Worm (Caenorhabditis elegans) whole organism, late embryonic: Measurements from ENCODE around the gene skr-18.

Experiments used
- C08G9.2 ChIP-seq: sonication (generic microtip); optimal IDR thresholded peaks from 2 replicates; lab custom pipeline; 2016; ENCODE audit warnings: mild to moderate bottlenecking, missing genetic modification characterization, moderate library complexity, missing compliant biosample characterization
- C38D4.7 ChIP-seq: fragments of 200-800 bp; sonication (Bioruptor generic); optimal IDR thresholded peaks from 2 replicates; lab custom pipeline; 2018; ENCODE audit warnings: mild to moderate bottlenecking, missing genetic modification characterization, moderate library complexity, missing compliant biosample characterization
- K02D7.2 ChIP-seq: sonication (generic microtip); optimal IDR thresholded peaks from 2 replicates; lab custom pipeline; 2017; ENCODE audit warnings: mild to moderate bottlenecking, missing genetic modification characterization, missing compliant biosample characterization
- ama-1 ChIP-seq: fragments of 150-350 bp; optimal IDR thresholded peaks from 2 replicates; lab custom pipeline; 2014
- ceh-22 ChIP-seq: sonication (generic microtip); optimal IDR thresholded peaks from 2 replicates; lab custom pipeline; 2017; ENCODE audit warnings: missing biosample characterization, missing genetic modification characterization
- ceh-30 ChIP-seq: fragments of 150-350 bp; optimal IDR thresholded peaks from 2 replicates; lab custom pipeline; 2014; ENCODE audit warnings: missing biosample characterization, missing genetic modification characterization
- ceh-34 ChIP-seq: sonication (generic microtip); optimal IDR thresholded peaks from 2 replicates; lab custom pipeline; 2016; ENCODE audit warnings: mild to moderate bottlenecking, missing genetic modification characterization, missing compliant biosample characterization
- ceh-9 ChIP-seq: sonication (generic microtip); optimal IDR thresholded peaks from 2 replicates; lab custom pipeline; 2016; ENCODE audit warnings: mild to moderate bottlenecking, missing genetic modification characterization, inconsistent platforms, missing compliant biosample characterization
- dve-1 ChIP-seq: sonication (generic microtip); optimal IDR thresholded peaks from 2 replicates; lab custom pipeline; 2017; ENCODE audit warnings: antibody characterized with exemption, mild to moderate bottlenecking, missing genetic modification characterization, missing compliant biosample characterization
- elt-4 ChIP-seq: sonication (generic microtip); optimal IDR thresholded peaks from 2 replicates; lab custom pipeline; 2016; ENCODE audit warnings: missing genetic modification characterization, missing compliant biosample characterization
- eyg-1 ChIP-seq: sonication (generic microtip); optimal IDR thresholded peaks from 2 replicates; lab custom pipeline; 2016; ENCODE audit warnings: missing genotype, missing genetic modification characterization, missing compliant biosample characterization
- hlh-30 ChIP-seq: sonication (generic microtip); optimal IDR thresholded peaks from 2 replicates; lab custom pipeline; 2017; ENCODE audit warnings: antibody characterized with exemption, missing genetic modification characterization, missing compliant biosample characterization; ENCODE audit not compliant: insufficient read depth
- hlh-6 ChIP-seq: sonication (generic microtip); optimal IDR thresholded peaks from 2 replicates; lab custom pipeline; 2016; ENCODE audit warnings: missing genotype, missing genetic modification characterization, missing compliant biosample characterization
- hlh-8 ChIP-seq: sonication (generic microtip); optimal IDR thresholded peaks from 2 replicates; lab custom pipeline; 2016; ENCODE audit warnings: missing genotype, missing genetic modification characterization, missing compliant biosample characterization
- lin-11 ChIP-seq: fragments of 200-800 bp; sonication (Bioruptor generic); optimal IDR thresholded peaks from 2 replicates; lab custom pipeline; 2018; ENCODE audit warnings: mild to moderate bottlenecking, missing genetic modification characterization, missing compliant biosample characterization
- madf-2 ChIP-seq: sonication (generic microtip); optimal IDR thresholded peaks from 2 replicates; lab custom pipeline; 2017; ENCODE audit warnings: missing genetic modification characterization, missing compliant biosample characterization
- mec-3 ChIP-seq: sonication (generic microtip); optimal IDR thresholded peaks from 2 replicates; lab custom pipeline; 2016; ENCODE audit warnings: borderline replicate concordance, missing genetic modification characterization, missing compliant biosample characterization
- npax-4 ChIP-seq: sonication (generic microtip); optimal IDR thresholded peaks from 2 replicates; lab custom pipeline; 2016; ENCODE audit warnings: missing genetic modification characterization, missing compliant biosample characterization
- ref-2 ChIP-seq: sonication (generic microtip); optimal IDR thresholded peaks from 2 replicates; lab custom pipeline; 2016; ENCODE audit warnings: missing genetic modification characterization, missing compliant biosample characterization
- rnt-1 ChIP-seq: sonication (generic microtip); optimal IDR thresholded peaks from 2 replicates; lab custom pipeline; 2016; ENCODE audit warnings: missing genetic modification characterization, missing compliant biosample characterization
- sdc-2 ChIP-seq: sonication (generic microtip); optimal IDR thresholded peaks from 2 replicates; lab custom pipeline; 2016; ENCODE audit warnings: missing genotype, missing genetic modification characterization, missing compliant biosample characterization
- sox-4 ChIP-seq: sonication (generic microtip); optimal IDR thresholded peaks from 2 replicates; lab custom pipeline; 2017; ENCODE audit warnings: mild to moderate bottlenecking, missing genetic modification characterization, inconsistent platforms, missing compliant biosample characterization
- ttx-3 ChIP-seq: sonication (generic microtip); optimal IDR thresholded peaks from 2 replicates; lab custom pipeline; 2016; ENCODE audit warnings: missing genetic modification reagents, missing genetic modification characterization, missing compliant biosample characterization
- unc-55 ChIP-seq: sonication (generic microtip); optimal IDR thresholded peaks from 2 replicates; lab custom pipeline; 2017; ENCODE audit warnings: missing biosample characterization, missing genetic modification reagents, missing genetic modification characterization
- zip-5 ChIP-seq: sonication (generic microtip); optimal IDR thresholded peaks from 2 replicates; lab custom pipeline; 2016; ENCODE audit warnings: missing genetic modification characterization, missing compliant biosample characterization

Gene skr-18

ce11 chrIV:749557-749956 lies 45.7 kb downstream of the skr-18 start:
- no peak for TF ChIP-seq zip-5 (tag; lab: Kevin White, UChicago)
- no peak for TF ChIP-seq ceh-34
- TF ChIP-seq C38D4.7 (GFP tag; lab: Kevin White, UChicago) = no peak
- TF ChIP-seq mec-3 = no peak
- no peak for TF ChIP-seq hlh-6 (tag; lab: Kevin White, UChicago)
- TF ChIP-seq K02D7.2 = no peak
- TF ChIP-seq ref-2 = no peak
- TF ChIP-seq hlh-8 (tag; lab: Kevin White, UChicago) = no peak
- no peak for TF ChIP-seq madf-2 (tag; lab: Kevin White, UChicago)
- TF ChIP-seq ama-1 (lab: Kevin White, UChicago) = no peak
- TF ChIP-seq hlh-30 = no peak
- TF ChIP-seq ceh-22 (tag; lab: Kevin White, UChicago) = no peak
- TF ChIP-seq ttx-3 = no peak
- TF ChIP-seq unc-55 = no peak
- TF ChIP-seq elt-4 (tag; lab: Kevin White, UChicago) = no peak
- TF ChIP-seq rnt-1 (tag; lab: Kevin White, UChicago) = no peak
- TF ChIP-seq C08G9.2 (tag; lab: Kevin White, UChicago) = no peak
- no peak for TF ChIP-seq dve-1 (tag; lab: Kevin White, UChicago)
- no peak for TF ChIP-seq npax-4
- no peak for TF ChIP-seq sox-4 (tag; lab: Kevin White, UChicago)

ce11 chrIV:746333-746732 lies 48.9 kb downstream of the skr-18 start:
- TF ChIP-seq sdc-2 (tag; lab: Kevin White, UChicago) (no peak), eyg-1 (tag; lab: Kevin White, UChicago) (no peak), dve-1 (tag; lab: Kevin White, UChicago) (no peak), elt-4 (tag; lab: Kevin White, UChicago) (no peak), ceh-30 (tag; lab: Kevin White, UChicago) (no peak), lin-11 (tag; lab: Kevin White, UChicago) (no peak), ceh-9 (tag; lab: Kevin White, UChicago) (no peak)
